Worm (Caenorhabditis elegans) whole organism, young adult: ENCODE data around the gene nhr-126.

Source experiments
- B0336.3 ChIP-seq: fragments of 200-800 bp; sonication (Bioruptor generic); IDR thresholded peaks from 2 replicates; pipeline ENCODE4 v1.3.6; 2022; ENCODE audit warnings: missing genetic modification characterization, missing compliant biosample characterization
- F22D6.2 ChIP-seq: sonication (generic microtip); optimal IDR thresholded peaks from 2 replicates; lab custom pipeline; 2016; ENCODE audit warnings: mild to moderate bottlenecking, missing genetic modification characterization, missing compliant biosample characterization
- F23B12.7 ChIP-seq: sonication (generic microtip); optimal IDR thresholded peaks from 2 replicates; lab custom pipeline; 2017; ENCODE audit warnings: missing genetic modification characterization, mild to moderate bottlenecking, missing compliant biosample characterization, antibody characterized with exemption, moderate library complexity; ENCODE audit not compliant: insufficient read depth
- K12H6.12 ChIP-seq: fragments of 200-800 bp; sonication (Bioruptor generic); optimal IDR thresholded peaks from 2 replicates; lab custom pipeline; 2018; ENCODE audit warnings: mild to moderate bottlenecking, missing genetic modification characterization, missing compliant biosample characterization
- T07F8.4 ChIP-seq: sonication (generic microtip); optimal IDR thresholded peaks from 2 replicates; lab custom pipeline; 2016; ENCODE audit warnings: mild to moderate bottlenecking, missing genetic modification characterization, moderate library complexity, missing compliant biosample characterization
- Y53G8AR.9 ChIP-seq: fragments of 200-800 bp; sonication (Bioruptor generic); conservative IDR thresholded peaks from 2 replicates; pipeline ENCODE4 v1.3.6; 2022; ENCODE audit warnings: missing genetic modification reagents, missing genetic modification characterization, missing compliant biosample characterization
- atf-7 ChIP-seq: sonication (generic microtip); optimal IDR thresholded peaks from 2 replicates; lab custom pipeline; 2017; ENCODE audit warnings: mild to moderate bottlenecking, missing genetic modification characterization, missing compliant biosample characterization
- attf-5 ChIP-seq: fragments of 200-800 bp; sonication (Bioruptor generic); optimal IDR thresholded peaks from 2 replicates; lab custom pipeline; 2018; ENCODE audit warnings: mild to moderate bottlenecking, missing genetic modification characterization, missing compliant biosample characterization
- bed-1 ChIP-seq: fragments of 200-800 bp; sonication (Bioruptor generic); IDR thresholded peaks from 2 replicates; pipeline ENCODE4 v1.3.6; 2022; ENCODE audit warnings: missing genetic modification reagents, missing genetic modification characterization, missing compliant biosample characterization
- cebp-2 ChIP-seq: fragments of 200-800 bp; sonication (Bioruptor generic); IDR thresholded peaks from 2 replicates; pipeline ENCODE4 v1.3.6; 2022; ENCODE audit warnings: missing genetic modification characterization, missing compliant biosample characterization
- ceh-27 ChIP-seq: fragments of 200-800 bp; sonication (Bioruptor generic); optimal IDR thresholded peaks from 2 replicates; lab custom pipeline; 2018; ENCODE audit warnings: mild to moderate bottlenecking, missing genetic modification characterization, moderate library complexity, missing compliant biosample characterization
- ceh-40 ChIP-seq: fragments of 200-800 bp; sonication (Bioruptor generic); IDR thresholded peaks from 2 replicates; pipeline ENCODE4 v1.3.6; 2022; ENCODE audit warnings: missing genetic modification characterization, missing compliant biosample characterization
- dpl-1 ChIP-seq: fragments of 150-350 bp; optimal IDR thresholded peaks from 2 replicates; lab custom pipeline; 2014; ENCODE audit warnings: missing biosample characterization, missing genetic modification reagents, missing genetic modification characterization
- egrh-3 ChIP-seq: fragments of 200-800 bp; sonication (Bioruptor generic); IDR thresholded peaks from 2 replicates; pipeline ENCODE4 v1.3.6; 2022; ENCODE audit warnings: missing genetic modification reagents, missing genetic modification characterization, missing compliant biosample characterization
- ets-4 ChIP-seq: fragments of 200-800 bp; sonication (Bioruptor generic); optimal IDR thresholded peaks from 2 replicates; lab custom pipeline; 2018; ENCODE audit warnings: mild to moderate bottlenecking, missing genetic modification characterization, missing compliant biosample characterization
- fkh-3 ChIP-seq: sonication (generic microtip); optimal IDR thresholded peaks from 2 replicates; lab custom pipeline; 2016; ENCODE audit warnings: mild to moderate bottlenecking, missing genetic modification characterization, missing compliant biosample characterization
- gei-17 ChIP-seq: fragments of 200-800 bp; sonication (Bioruptor generic); optimal IDR thresholded peaks from 2 replicates; lab custom pipeline; 2018; ENCODE audit warnings: mild to moderate bottlenecking, missing genetic modification characterization, missing compliant biosample characterization
- him-1 ChIP-seq: sonication (generic microtip); optimal IDR thresholded peaks from 2 replicates; lab custom pipeline; 2016; ENCODE audit warnings: missing genotype, missing genetic modification reagents, missing genetic modification characterization, missing compliant biosample characterization
- hlh-12 ChIP-seq: sonication (generic microtip); optimal IDR thresholded peaks from 2 replicates; lab custom pipeline; 2016; ENCODE audit warnings: missing genetic modification characterization, missing compliant biosample characterization
- hmg-1.2 ChIP-seq: fragments of 200-800 bp; sonication (Bioruptor generic); IDR thresholded peaks from 2 replicates; pipeline ENCODE4 v1.3.6; 2022; ENCODE audit warnings: missing genetic modification reagents, missing genetic modification characterization, missing compliant biosample characterization
- lin-35 ChIP-seq, 3 experiments: fragments of 150-350 bp in 2 of 3; sonication (generic microtip) in 1 of 3; optimal IDR thresholded peaks; 2 replicates each; lab custom pipeline; 2014 to 2018; ENCODE audit warnings: missing biosample characterization in 3 of 3, missing genetic modification characterization in 3 of 3, missing genetic modification reagents in 3 of 3
- lir-1 ChIP-seq: fragments of 200-800 bp; sonication (Bioruptor generic); conservative IDR thresholded peaks from 2 replicates; pipeline ENCODE4 v1.3.6; 2022; ENCODE audit warnings: missing genetic modification reagents, missing genetic modification characterization, missing compliant biosample characterization
- lsl-1 ChIP-seq: fragments of 200-800 bp; sonication (Bioruptor generic); optimal IDR thresholded peaks from 2 replicates; lab custom pipeline; 2018; ENCODE audit warnings: mild to moderate bottlenecking, missing genetic modification characterization, moderate library complexity, missing compliant biosample characterization
- madf-10 ChIP-seq: sonication (generic microtip); optimal IDR thresholded peaks from 2 replicates; lab custom pipeline; 2016; ENCODE audit warnings: mild to moderate bottlenecking, missing genetic modification characterization, missing compliant biosample characterization
- madf-8 ChIP-seq: fragments of 200-800 bp; sonication (Bioruptor generic); conservative IDR thresholded peaks from 2 replicates; pipeline ENCODE4 v1.3.6; 2022; ENCODE audit warnings: missing genetic modification reagents, missing genetic modification characterization, missing compliant biosample characterization
- mcd-1 ChIP-seq: fragments of 200-800 bp; sonication (Bioruptor generic); IDR thresholded peaks from 2 replicates; pipeline ENCODE4 v1.3.6; 2022; ENCODE audit warnings: missing genetic modification reagents, missing genetic modification characterization, missing compliant biosample characterization
- mel-28 ChIP-seq: sonication (generic microtip); optimal IDR thresholded peaks from 2 replicates; lab custom pipeline; 2016; ENCODE audit warnings: borderline replicate concordance, mild to moderate bottlenecking, missing genetic modification characterization, missing compliant biosample characterization
- nfyb-1 ChIP-seq: fragments of 200-800 bp; sonication (Bioruptor generic); IDR thresholded peaks from 2 replicates; pipeline ENCODE4 v1.3.6; 2022; ENCODE audit warnings: missing genetic modification reagents, missing genetic modification characterization, missing compliant biosample characterization
- nhr-80 ChIP-seq: sonication (generic microtip); optimal IDR thresholded peaks from 2 replicates; lab custom pipeline; 2016; ENCODE audit warnings: missing genetic modification characterization, missing compliant biosample characterization
- pbrm-1 ChIP-seq: fragments of 200-800 bp; sonication (Bioruptor generic); IDR thresholded peaks from 2 replicates; pipeline ENCODE4 v1.3.6; 2022; ENCODE audit warnings: missing genetic modification reagents, missing genetic modification characterization, missing compliant biosample characterization
- pha-4 ChIP-seq: fragments of 150-350 bp; sonication (generic microtip); optimal IDR thresholded peaks from 2 replicates; lab custom pipeline; 2014; ENCODE audit warnings: missing biosample characterization, missing genetic modification reagents, missing genetic modification characterization
- sdz-38 ChIP-seq: sonication (generic microtip); optimal IDR thresholded peaks from 2 replicates; lab custom pipeline; 2016; ENCODE audit warnings: missing genotype, missing genetic modification characterization, missing compliant biosample characterization
- sea-2 ChIP-seq: fragments of 200-800 bp; sonication (Bioruptor generic); IDR thresholded peaks from 2 replicates; pipeline ENCODE4 v1.3.6; 2022; ENCODE audit warnings: missing genetic modification characterization, missing compliant biosample characterization
- snpc-1.1 ChIP-seq: sonication (generic microtip); optimal IDR thresholded peaks from 2 replicates; lab custom pipeline; 2017; ENCODE audit warnings: missing genetic modification characterization, mild to moderate bottlenecking, missing compliant biosample characterization, antibody characterized with exemption, moderate library complexity, missing genotype, missing genetic modification reagents; ENCODE audit not compliant: insufficient read depth
- tbx-9 ChIP-seq: sonication (generic microtip); optimal IDR thresholded peaks from 2 replicates; lab custom pipeline; 2016; ENCODE audit warnings: borderline replicate concordance, missing genetic modification characterization, inconsistent platforms, missing compliant biosample characterization
- xnd-1 ChIP-seq: sonication (generic microtip); optimal IDR thresholded peaks from 2 replicates; lab custom pipeline; 2016; ENCODE audit warnings: missing genotype, missing genetic modification reagents, missing genetic modification characterization, missing compliant biosample characterization
- zfh-2 ChIP-seq: fragments of 200-800 bp; sonication (Bioruptor generic); conservative IDR thresholded peaks from 2 replicates; pipeline ENCODE4 v1.3.6; 2022; ENCODE audit warnings: missing genetic modification reagents, missing genetic modification characterization, missing compliant biosample characterization
- ztf-18 ChIP-seq: sonication (generic microtip); optimal IDR thresholded peaks from 2 replicates; lab custom pipeline; 2016; ENCODE audit warnings: missing genotype, mild to moderate bottlenecking, missing genetic modification characterization, missing compliant biosample characterization

The nhr-126 gene

DNA sequence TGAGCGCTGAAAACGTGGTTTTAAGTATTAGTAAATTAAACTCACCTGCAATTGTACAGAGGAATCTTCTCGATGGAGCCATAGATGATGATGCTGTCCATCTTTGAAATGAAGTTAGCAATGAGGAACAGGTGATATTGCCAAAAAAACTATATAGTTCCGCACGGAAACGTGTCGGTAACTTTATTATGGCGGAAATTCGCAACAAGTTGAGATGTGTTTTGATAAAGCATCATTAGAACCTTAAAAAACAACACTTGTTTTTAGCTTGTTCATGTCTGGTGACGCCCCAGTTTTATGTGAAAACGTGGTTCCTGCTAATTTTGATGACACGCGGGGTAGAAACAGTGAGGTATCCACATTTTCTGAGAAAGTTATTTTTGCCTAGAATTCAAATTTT lies 22.7 kb upstream of the nhr-126 start, which contains the start of gene srt-40:
Gene srt-40, minus strand, starts transcription at position 101 of the 400 bp plus-strand sequence.
- TF ChIP-seq him-1 (tag; lab: Kevin White, UChicago) (no peak), atf-7 (no peak), gei-17 (GFP tag; lab: Kevin White, UChicago) (no peak), F22D6.2 (no peak), bed-1 (GFP tag; lab: Robert Waterston, UW) (no peak), tbx-9 (no peak)

DNA sequence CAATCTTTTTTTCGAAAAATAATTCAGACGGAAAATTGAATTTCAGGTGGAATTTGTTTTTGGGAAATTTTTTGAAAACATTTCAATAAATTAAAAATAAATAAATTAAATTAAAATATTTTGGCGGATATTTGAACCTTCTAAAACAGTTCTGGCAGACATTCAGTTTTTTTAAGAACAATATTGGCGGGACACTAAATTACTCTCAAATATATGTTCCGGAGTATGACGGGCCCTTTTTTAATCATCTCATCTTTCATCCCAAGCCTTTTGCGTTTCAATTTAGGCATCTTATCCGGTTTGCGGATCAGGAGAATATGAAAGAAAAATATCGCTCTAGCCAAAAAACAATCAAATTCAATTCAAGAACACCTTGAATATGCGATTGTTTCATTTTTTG lies 22.1 kb upstream of the nhr-126 start, which contains the start of gene svh-11:
Gene svh-11, plus strand, starts transcription at position 301 of the 400 bp plus-strand sequence.
- TF ChIP-seq F23B12.7 (tag; lab: Kevin White, UChicago) (no peak), K12H6.12 (tag; lab: Kevin White, UChicago) (no peak), lsl-1 (GFP tag; lab: Kevin White, UChicago) (no peak), snpc-1.1 (tag; lab: Kevin White, UChicago) (no peak), lin-35 (GFP tag; optimal IDR thresholded peaks at IDR 0.05; lab: Kevin White, UChicago) (no peak), attf-5 (GFP tag; lab: Kevin White, UChicago) (no peak), xnd-1 (tag; lab: Kevin White, UChicago) (no peak), sea-2 (no peak), mel-28 (tag; lab: Kevin White, UChicago) (no peak), T07F8.4 (tag; lab: Kevin White, UChicago) (no peak), hlh-12 (no peak), pbrm-1 (GFP tag; lab: Robert Waterston, UW) (no peak), ceh-40 (GFP tag; lab: Robert Waterston, UW) (no peak), F22D6.2 (no peak), egrh-3 (GFP tag; lab: Robert Waterston, UW) (no peak), B0336.3 (no peak), cebp-2 (no peak), ceh-27 (no peak)

DNA sequence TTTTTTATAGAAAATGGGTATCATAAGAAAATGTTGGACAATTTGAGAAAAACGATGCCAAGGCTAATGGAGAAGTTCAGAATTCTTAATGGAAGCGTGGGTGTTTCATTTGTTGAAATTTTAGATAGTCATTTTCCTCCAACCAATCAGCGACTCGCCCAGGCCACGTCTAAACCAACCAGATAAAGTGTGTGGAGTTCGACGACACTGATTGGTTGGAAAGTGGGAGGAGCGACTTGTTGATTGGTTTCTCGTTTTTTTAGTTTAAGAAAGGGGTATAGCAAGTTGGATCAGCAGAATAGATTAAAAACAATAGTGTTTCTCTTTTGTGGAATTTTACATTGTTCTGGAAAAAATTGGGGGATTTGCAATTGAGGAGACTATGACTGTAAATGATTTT lies 21.4 kb upstream of the nhr-126 start:
- TF ChIP-seq nfyb-1 (0 out of 2 replicates have a peak, but pooled peaks have one; percentile 34), xnd-1 (tag; lab: Kevin White, UChicago) (no peak)

DNA sequence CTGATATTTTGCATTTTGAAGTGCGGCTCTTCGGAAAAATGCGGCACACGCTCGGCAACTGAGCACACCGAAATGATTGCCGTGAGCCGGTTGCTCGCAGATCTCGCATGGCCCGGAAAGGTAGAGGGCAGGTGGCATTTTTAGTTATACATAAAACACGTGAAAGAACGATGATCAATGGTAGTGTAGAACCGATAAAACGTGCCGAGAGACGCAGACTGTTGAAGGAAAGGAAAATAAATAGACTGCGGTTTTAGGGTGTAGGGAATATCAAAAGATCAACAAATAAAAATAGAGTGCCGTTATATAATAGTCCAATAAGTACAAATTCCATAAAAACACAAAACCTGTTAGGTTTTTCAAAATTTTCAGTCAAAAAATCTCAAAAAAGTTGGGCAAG lies 16.9 kb upstream of the nhr-126 start, which contains the start of gene nhr-133:
Gene nhr-133, minus strand, starts transcription at position 183 of the 400 bp plus-strand sequence.
- TF ChIP-seq B0336.3: no peak
- no peak for TF ChIP-seq madf-8 (GFP tag; lab: Robert Waterston, UW)
- TF ChIP-seq hmg-1.2 (GFP tag; lab: Robert Waterston, UW): peak; percentile 43; the same call in 1 of the 2 replicates
- TF ChIP-seq ceh-40 (GFP tag; lab: Robert Waterston, UW): no peak
- TF ChIP-seq pha-4 (tag; lab: Kevin White, UChicago): no peak
- no peak for TF ChIP-seq Y53G8AR.9
- TF ChIP-seq ztf-18 (tag; lab: Kevin White, UChicago): no peak
- TF ChIP-seq ets-4: no peak
- TF ChIP-seq fkh-3: no peak
- no peak for TF ChIP-seq lir-1
- no peak for TF ChIP-seq T07F8.4 (tag; lab: Kevin White, UChicago)
- no peak for TF ChIP-seq F22D6.2
- no peak for TF ChIP-seq mcd-1 (GFP tag; lab: Robert Waterston, UW)
- TF ChIP-seq nhr-80 (tag; lab: Kevin White, UChicago): peak; percentile 16
- no peak for TF ChIP-seq madf-10 (tag; lab: Kevin White, UChicago)
- TF ChIP-seq dpl-1 (GFP tag; lab: Kevin White, UChicago): no peak
- TF ChIP-seq sdz-38 (tag; lab: Kevin White, UChicago): no peak
- peak; percentile 47; the same call in 1 of the 2 replicates for TF ChIP-seq zfh-2
- no peak for TF ChIP-seq atf-7
